Fruit fly (Drosophila melanogaster) S2 (cell line): ENCODE measurements around the gene CG42538.

Source experiments
- CG8478 ChIP-seq: fragments of >200 bp; optimal IDR thresholded peaks from 2 replicates; lab custom pipeline; 2018
- CTCF ChIP-seq, 2 experiments: fragments of >200 bp; optimal IDR thresholded peaks; 2 replicates each; lab custom pipeline; 2018

Gene CG42538

dm6 chr3L:16045083-16045830 lies 10.9 kb downstream of the CG42538 start:
- TF ChIP-seq CTCF (optimal IDR thresholded peaks at IDR 0.05; lab: Kevin White, UChicago) (no peak), CG8478 (no peak)

dm6 chr3L:16045831-16046336 lies 11.6 kb downstream of the CG42538 start:
- TF ChIP-seq CTCF (optimal IDR thresholded peaks at IDR 0.05; lab: Kevin White, UChicago) (no peak), CG8478 (no peak)

dm6 chr3L:16046387-16047066 lies 12.2 kb downstream of the CG42538 start:
- TF ChIP-seq CG8478, result no peak
- TF ChIP-seq CTCF (optimal IDR thresholded peaks at IDR 0.05; lab: Kevin White, UChicago), result no peak

- TF ChIP-seq CTCF (optimal IDR thresholded peaks at IDR 0.05; lab: Kevin White, UChicago) (no peak), CG8478 (no peak)
These were observed 12.8 kb downstream of the CG42538 start for dm6 chr3L:16047105-16047504.

- TF ChIP-seq CG8478 (no peak), CTCF (optimal IDR thresholded peaks at IDR 0.05; lab: Kevin White, UChicago) (no peak)
These were observed 13.8 kb downstream of the CG42538 start for dm6 chr3L:16048086-16048485.

- TF ChIP-seq CG8478 (no peak), CTCF (optimal IDR thresholded peaks at IDR 0.05; lab: Kevin White, UChicago) (no peak)
These were observed 14.6 kb downstream of the CG42538 start for dm6 chr3L:16048722-16049459.

- TF ChIP-seq CTCF (optimal IDR thresholded peaks at IDR 0.05; lab: Kevin White, UChicago), result peak in 1 of 2 experiments; percentile 13
- TF ChIP-seq CG8478, result no peak
These were observed 15.9 kb downstream of the CG42538 start for dm6 chr3L:16049955-16050886.

dm6 chr3L:16050887-16051258 lies 16.5 kb downstream of the CG42538 start, which contains the start of gene Diap1:
TSS of gene Diap1 (minus strand) at chr3L:16051034.
- no peak for TF ChIP-seq CG8478
- peak; percentile 72 for TF ChIP-seq CTCF (optimal IDR thresholded peaks at IDR 0.05; lab: Kevin White, UChicago)

dm6 chr3L:16051719-16052122 lies 17.4 kb downstream of the CG42538 start, which contains the start of gene Mbs:
TSS of gene Mbs (plus strand) at chr3L:16051959.
- TF ChIP-seq CG8478 (no peak), CTCF (optimal IDR thresholded peaks at IDR 0.05; lab: Kevin White, UChicago) (peak; percentile 92)

- peak; percentile 19 for TF ChIP-seq CG8478
- TF ChIP-seq CTCF (optimal IDR thresholded peaks at IDR 0.05; lab: Kevin White, UChicago), result no peak
These were observed 18.1 kb downstream of the CG42538 start for dm6 chr3L:16052145-16053025.

dm6 chr3L:16053026-16053556 lies 18.8 kb downstream of the CG42538 start:
- TF ChIP-seq CG8478 (no peak), CTCF (optimal IDR thresholded peaks at IDR 0.05; lab: Kevin White, UChicago) (no peak)

- TF ChIP-seq CG8478 (no peak), CTCF (optimal IDR thresholded peaks at IDR 0.05; lab: Kevin White, UChicago) (no peak)
These were observed 19.8 kb downstream of the CG42538 start for dm6 chr3L:16054095-16054494.
